Fruit fly (Drosophila melanogaster) whole organism, embryonic: Measurements from ENCODE around the gene SkpC.
A peak's percentile ranks its signal among the peaks of the same experiment; 100 is the strongest.

Source experiments
- Awh ChIP-seq: fragments of 200-800 bp; sonication (Bioruptor generic); IDR thresholded peaks from 2 replicates; pipeline ENCODE4, ENCODE4 v1.3.6; 2022; ENCODE audit warnings: missing biosample characterization, missing genetic modification characterization
- CG10209 ChIP-seq: fragments of 200-800 bp; sonication (Bioruptor generic); optimal IDR thresholded peaks from 3 replicates; lab custom pipeline; 2017; ENCODE audit warnings: missing biosample characterization, mild to moderate bottlenecking, missing genetic modification characterization, missing genetic modification reagents
- CG1024 ChIP-seq: fragments of 200-800 bp; sonication (Bioruptor generic); IDR thresholded peaks from 2 replicates; pipeline ENCODE4 v1.3.6; 2022; ENCODE audit warnings: missing biosample characterization, missing genetic modification characterization
- CG10274 ChIP-seq: fragments of 200-800 bp; sonication (Bioruptor generic); optimal IDR thresholded peaks from 3 replicates; lab custom pipeline; 2017; ENCODE audit warnings: missing biosample characterization, mild to moderate bottlenecking, missing genetic modification characterization
- CG12769 ChIP-seq: fragments of 200-800 bp; sonication (Bioruptor generic); optimal IDR thresholded peaks from 2 replicates; lab custom pipeline; 2019; ENCODE audit warnings: missing biosample characterization, mild to moderate bottlenecking, missing genetic modification characterization, moderate library complexity
- CG13894 ChIP-seq: fragments of 200-800 bp; sonication (Bioruptor generic); optimal IDR thresholded peaks from 3 replicates; lab custom pipeline; 2018; ENCODE audit warnings: missing biosample characterization, mild to moderate bottlenecking, missing genetic modification characterization, moderate library complexity
- CG1529 ChIP-seq: fragments of 200-800 bp; sonication (Bioruptor generic); optimal IDR thresholded peaks from 3 replicates; lab custom pipeline; 2018; ENCODE audit warnings: missing biosample characterization, missing genetic modification characterization
- CG15696 ChIP-seq: fragments of 200-800 bp; sonication (Bioruptor generic); optimal IDR thresholded peaks from 2 replicates; lab custom pipeline; 2019; ENCODE audit warnings: missing biosample characterization, mild to moderate bottlenecking, missing genetic modification characterization, moderate library complexity
- CG17361 ChIP-seq: fragments of 200-800 bp; sonication (Bioruptor generic); IDR thresholded peaks from 3 replicates; pipeline ENCODE4 v1.3.6; 2022; ENCODE audit warnings: missing biosample characterization, missing genetic modification characterization
- CG17612 ChIP-seq: fragments of 200-800 bp; sonication (Bioruptor generic); IDR thresholded peaks from 2 replicates; pipeline ENCODE4 v1.3.6; 2022; ENCODE audit warnings: missing biosample characterization, missing genetic modification characterization
- CG17912 ChIP-seq: fragments of 200-800 bp; sonication (Bioruptor generic); optimal IDR thresholded peaks from 2 replicates; lab custom pipeline; 2018; ENCODE audit warnings: missing biosample characterization, mild to moderate bottlenecking, missing genetic modification characterization
- CG1792 ChIP-seq: fragments of 200-800 bp; sonication (Bioruptor generic); optimal IDR thresholded peaks from 2 replicates; lab custom pipeline; 2016; ENCODE audit warnings: missing biosample characterization, missing genetic modification characterization
- CG2116 ChIP-seq: fragments of 200-800 bp; sonication (Bioruptor generic); optimal IDR thresholded peaks from 3 replicates; lab custom pipeline; 2018; ENCODE audit warnings: missing biosample characterization, mild to moderate bottlenecking, missing genetic modification characterization
- CG2678 ChIP-seq: fragments of 200-800 bp; sonication (Bioruptor generic); optimal IDR thresholded peaks from 3 replicates; lab custom pipeline; 2019; ENCODE audit warnings: missing biosample characterization, mild to moderate bottlenecking, missing genetic modification characterization, moderate library complexity
- CG2875 ChIP-seq: fragments of 200-800 bp; sonication (Bioruptor generic); optimal IDR thresholded peaks from 2 replicates; lab custom pipeline; 2017; ENCODE audit warnings: missing biosample characterization, mild to moderate bottlenecking, missing genetic modification characterization, missing genetic modification reagents
- CG33213 ChIP-seq: fragments of 200-800 bp; sonication (Bioruptor generic); optimal IDR thresholded peaks from 3 replicates; lab custom pipeline; 2016; ENCODE audit warnings: missing biosample characterization, missing genetic modification characterization
- CG4820 ChIP-seq: fragments of 200-800 bp; sonication (Bioruptor generic); optimal IDR thresholded peaks from 3 replicates; lab custom pipeline; 2016; ENCODE audit warnings: missing biosample characterization, missing genetic modification characterization
- CG4854 ChIP-seq: fragments of 200-800 bp; sonication (Bioruptor generic); optimal IDR thresholded peaks from 2 replicates; lab custom pipeline; 2016; ENCODE audit warnings: missing biosample characterization, missing genetic modification characterization, inconsistent platforms
- CG7357 ChIP-seq: fragments of 200-800 bp; sonication (Bioruptor generic); IDR thresholded peaks from 3 replicates; pipeline ENCODE4 v1.3.6; 2022; ENCODE audit warnings: missing biosample characterization, missing genetic modification characterization
- CG8478 ChIP-seq: fragments of >200 bp; optimal IDR thresholded peaks from 2 replicates; lab custom pipeline; 2018
- CHES-1-like ChIP-seq: fragments of 200-800 bp; sonication (Bioruptor generic); optimal IDR thresholded peaks from 2 replicates; lab custom pipeline; 2016; ENCODE audit warnings: missing biosample characterization, missing genetic modification characterization
- Dip3 ChIP-seq: fragments of 200-800 bp; sonication (Bioruptor generic); optimal IDR thresholded peaks from 3 replicates; lab custom pipeline; 2016; ENCODE audit warnings: missing biosample characterization, missing genetic modification characterization
- Dp ChIP-seq: fragments of 200-800 bp; sonication (Bioruptor generic); optimal IDR thresholded peaks from 2 replicates; lab custom pipeline; 2018; ENCODE audit warnings: missing biosample characterization, mild to moderate bottlenecking, missing genetic modification characterization, moderate library complexity
- H2.0 ChIP-seq: fragments of 200-800 bp; sonication (Bioruptor generic); IDR thresholded peaks from 2 replicates; pipeline ENCODE4 v1.3.6; 2022; ENCODE audit warnings: missing biosample characterization, missing genetic modification characterization
- Hr78 ChIP-seq, 2 experiments: fragments of 200-800 bp in 1 of 2; fragments of >200 bp in 1 of 2; sonication (Bioruptor generic) in 1 of 2; optimal IDR thresholded peaks; 2 replicates each; lab custom pipeline; 2017 to 2019; ENCODE audit warnings: missing biosample characterization in 2 of 2, missing genetic modification characterization in 2 of 2, mild to moderate bottlenecking in 1 of 2, moderate library complexity in 1 of 2
- Mad ChIP-seq: fragments of 200-800 bp; sonication (Bioruptor generic); optimal IDR thresholded peaks from 2 replicates; lab custom pipeline; 2016; ENCODE audit warnings: missing biosample characterization, missing genetic modification characterization
- Oli ChIP-seq: fragments of 200-800 bp; sonication (Bioruptor generic); optimal IDR thresholded peaks from 2 replicates; lab custom pipeline; 2018; ENCODE audit warnings: missing biosample characterization, mild to moderate bottlenecking, missing genetic modification characterization, moderate library complexity
- PHDP ChIP-seq: fragments of 200-800 bp; sonication (Bioruptor generic); optimal IDR thresholded peaks from 3 replicates; lab custom pipeline; 2018; ENCODE audit warnings: missing biosample characterization, mild to moderate bottlenecking, missing genetic modification characterization, moderate library complexity
- Rx ChIP-seq: fragments of 200-800 bp; sonication (Bioruptor generic); IDR thresholded peaks from 2 replicates; pipeline ENCODE4 v1.3.6; 2022; ENCODE audit warnings: missing biosample characterization, missing genetic modification characterization
- Usf ChIP-seq: fragments of 200-800 bp; sonication (Bioruptor generic); optimal IDR thresholded peaks from 2 replicates; lab custom pipeline; 2017; ENCODE audit warnings: missing genotype, missing biosample characterization, missing genetic modification characterization
- ara ChIP-seq: fragments of 200-800 bp; sonication (Bioruptor generic); IDR thresholded peaks from 2 replicates; pipeline ENCODE4 v1.3.6; 2022; ENCODE audit warnings: missing biosample characterization, missing genetic modification characterization
- ase ChIP-seq: fragments of 200-800 bp; sonication (Bioruptor generic); IDR thresholded peaks from 3 replicates; pipeline ENCODE4 v1.3.6; 2022; ENCODE audit warnings: missing biosample characterization, missing genetic modification characterization
- ash1 ChIP-seq: fragments of 200-800 bp; sonication (Bioruptor generic); optimal IDR thresholded peaks from 2 replicates; lab custom pipeline; 2018; ENCODE audit warnings: missing biosample characterization, mild to moderate bottlenecking, missing genetic modification characterization
- bigmax ChIP-seq: fragments of 200-800 bp; sonication (Bioruptor generic); optimal IDR thresholded peaks from 2 replicates; lab custom pipeline; 2018; ENCODE audit warnings: missing biosample characterization, mild to moderate bottlenecking, missing genetic modification characterization
- bowl ChIP-seq: fragments of 200-800 bp; sonication (Bioruptor generic); IDR thresholded peaks from 2 replicates; pipeline ENCODE4 v1.3.6; 2022; ENCODE audit warnings: missing biosample characterization, missing genetic modification characterization
- dmrt99B ChIP-seq: fragments of 200-800 bp; sonication (Bioruptor generic); optimal IDR thresholded peaks from 2 replicates; lab custom pipeline; 2018; ENCODE audit warnings: missing biosample characterization, mild to moderate bottlenecking, missing genetic modification characterization, moderate library complexity
- her ChIP-seq: fragments of 200-800 bp; sonication (Bioruptor generic); optimal IDR thresholded peaks from 2 replicates; lab custom pipeline; 2016; ENCODE audit warnings: missing biosample characterization, missing genetic modification characterization
- jigr1 ChIP-seq: fragments of 200-800 bp; sonication (Bioruptor generic); IDR thresholded peaks from 3 replicates; pipeline ENCODE4 v1.3.6; 2022; ENCODE audit warnings: missing biosample characterization, missing genetic modification characterization
- kah ChIP-seq: fragments of 200-800 bp; sonication (Bioruptor generic); optimal IDR thresholded peaks from 2 replicates; lab custom pipeline; 2018; ENCODE audit warnings: missing biosample characterization, mild to moderate bottlenecking, missing genetic modification characterization
- nerfin-1 ChIP-seq: fragments of 200-800 bp; sonication (Bioruptor generic); optimal IDR thresholded peaks from 3 replicates; lab custom pipeline; 2019; ENCODE audit warnings: missing biosample characterization, mild to moderate bottlenecking, missing genetic modification characterization, moderate library complexity
- nerfin-2 ChIP-seq: fragments of 200-800 bp; sonication (Bioruptor generic); IDR thresholded peaks from 2 replicates; pipeline ENCODE4 v1.3.6; 2022; ENCODE audit warnings: missing biosample characterization, missing genetic modification characterization; ENCODE audit not compliant: partially characterized antibody
- nmo ChIP-seq: fragments of 200-800 bp; sonication (Bioruptor generic); optimal IDR thresholded peaks from 2 replicates; lab custom pipeline; 2018; ENCODE audit warnings: missing biosample characterization, mild to moderate bottlenecking, missing genetic modification characterization, moderate library complexity
- org-1 ChIP-seq: fragments of 200-800 bp; sonication (Bioruptor generic); optimal IDR thresholded peaks from 2 replicates; lab custom pipeline; 2017; ENCODE audit warnings: missing biosample characterization, missing genetic modification characterization
- phol ChIP-seq: fragments of 200-800 bp; sonication (Bioruptor generic); optimal IDR thresholded peaks from 3 replicates; lab custom pipeline; 2018; ENCODE audit warnings: missing biosample characterization, mild to moderate bottlenecking, missing genetic modification characterization, moderate library complexity
- salm ChIP-seq: fragments of 200-800 bp; sonication (Bioruptor generic); optimal IDR thresholded peaks from 2 replicates; lab custom pipeline; 2018; ENCODE audit warnings: missing biosample characterization, mild to moderate bottlenecking, missing genetic modification characterization
- schlank ChIP-seq: fragments of 200-800 bp; sonication (Bioruptor generic); optimal IDR thresholded peaks from 2 replicates; lab custom pipeline; 2018; ENCODE audit warnings: missing biosample characterization, mild to moderate bottlenecking, missing genetic modification characterization
- tna ChIP-seq: fragments of 200-800 bp; sonication (Bioruptor generic); IDR thresholded peaks from 2 replicates; pipeline ENCODE4 v1.3.6; 2022; ENCODE audit warnings: missing biosample characterization, missing genetic modification characterization; ENCODE audit not compliant: partially characterized antibody
- trem ChIP-seq: fragments of 200-800 bp; optimal IDR thresholded peaks from 3 replicates; lab custom pipeline; 2019; ENCODE audit warnings: missing biosample characterization, mild to moderate bottlenecking, missing genetic modification characterization, moderate library complexity
- tx ChIP-seq: fragments of 200-800 bp; sonication (Bioruptor generic); optimal IDR thresholded peaks from 2 replicates; lab custom pipeline; 2016; ENCODE audit warnings: missing biosample characterization, missing genetic modification characterization

Gene SkpC

dm6 chrX:19846701-19847383 lies 31.0 kb downstream of the SkpC start (continued):
- TF ChIP-seq nerfin-2 (GFP tag; lab: Robert Waterston, UW) (no peak), dmrt99B (tag; lab: Kevin White, UChicago) (peak; percentile 96), ash1 (GFP tag; lab: Kevin White, UChicago) (peak; percentile 73), schlank (tag; lab: Kevin White, UChicago) (peak; percentile 73), CG10274 (GFP tag; lab: Kevin White, UChicago) (peak; percentile 80), ara (peak; percentile 90), trem (tag; lab: Kevin White, UChicago) (peak; percentile 87), tx (GFP tag; lab: Kevin White, UChicago) (peak; percentile 93), CHES-1-like (GFP tag; lab: Kevin White, UChicago) (peak; percentile 95), bigmax (GFP tag; lab: Kevin White, UChicago) (peak; percentile 60), CG12769 (tag; lab: Kevin White, UChicago) (peak; percentile 97), bowl (GFP tag; lab: Robert Waterston, UW) (peak; percentile 85), H2.0 (peak; percentile 94), CG8478 (lab: Kevin White, UChicago) (no peak), nmo (GFP tag; lab: Kevin White, UChicago) (peak; percentile 94), Mad (GFP tag; lab: Kevin White, UChicago) (peak; percentile 95), CG17912 (GFP tag; lab: Kevin White, UChicago) (peak; percentile 86), CG17361 (GFP tag; lab: Robert Waterston, UW) (peak; percentile 95), CG2678 (tag; lab: Kevin White, UChicago) (peak; percentile 94), CG2116 (peak; percentile 62), Dp (no peak), CG33213 (GFP tag; lab: Kevin White, UChicago) (peak; percentile 86), CG10209 (GFP tag; lab: Kevin White, UChicago) (peak; percentile 94), Dip3 (peak; percentile 73), tna (GFP tag; lab: Robert Waterston, UW) (no peak), CG1529 (peak; percentile 92), CG13894 (tag; lab: Kevin White, UChicago) (peak; percentile 82), Usf (GFP tag; lab: Kevin White, UChicago) (peak; percentile 76), ase (peak; percentile 91), PHDP (tag; lab: Kevin White, UChicago) (peak; percentile 93), nerfin-1 (tag; lab: Kevin White, UChicago) (peak; percentile 90), CG2875 (GFP tag; lab: Kevin White, UChicago) (peak; percentile 91), kah (peak; percentile 82), her (GFP tag; lab: Kevin White, UChicago) (peak; percentile 92), CG4820 (peak; percentile 93), Rx (GFP tag; lab: Robert Waterston, UW) (peak; percentile 93), Oli (tag; lab: Kevin White, UChicago) (peak; percentile 95), jigr1 (peak; percentile 88; the same call in 2 of the 3 replicates), Awh (GFP tag; lab: Robert Waterston, UW) (peak; percentile 95), CG1792 (GFP tag; lab: Kevin White, UChicago) (peak; percentile 91), CG17612 (peak; percentile 71), CG15696 (peak; percentile 91), Hr78 (GFP tag; optimal IDR thresholded peaks at IDR 0.05; lab: Kevin White, UChicago) (peak in 1 of 2 experiments; percentile 74), salm (tag; lab: Kevin White, UChicago) (peak; percentile 81), CG4854 (peak; percentile 86), org-1 (GFP tag; lab: Kevin White, UChicago) (peak; percentile 92), phol (tag; lab: Kevin White, UChicago) (peak; percentile 94), CG1024 (peak; percentile 81), CG7357 (peak; percentile 89)
